Worm (Caenorhabditis elegans) whole organism, midembryonic: ENCODE results near the gene lmp-1.

Source experiments
- T22C8.4 ChIP-seq: fragments of 200-800 bp; sonication (Bioruptor generic); IDR thresholded peaks from 2 replicates; pipeline ENCODE4 v1.3.6; 2022; ENCODE audit warnings: missing genetic modification characterization, missing compliant biosample characterization
- flt-1 ChIP-seq: fragments of 200-800 bp; sonication (Bioruptor generic); IDR thresholded peaks from 2 replicates; pipeline ENCODE4 v1.3.6; 2022; ENCODE audit warnings: missing genetic modification characterization, missing compliant biosample characterization
- klf-2 ChIP-seq: fragments of 200-800 bp; sonication (Bioruptor generic); conservative IDR thresholded peaks from 2 replicates; pipeline ENCODE4 v1.3.6; 2022; ENCODE audit warnings: missing genetic modification reagents, missing genetic modification characterization, missing compliant biosample characterization

- TF ChIP-seq flt-1 (no peak), T22C8.4 (GFP tag; lab: Robert Waterston, UW) (no peak), klf-2 (GFP tag; lab: Robert Waterston, UW) (no peak)
These were observed 43.2 kb upstream of the lmp-1 start, which contains the start of gene K10C2.12 for ce11 chrX:6420681-6421080.
